Worm (Caenorhabditis elegans): Measurements from ENCODE around the gene Y75B8A.34.

Y75B8A.34 gene

DNA sequence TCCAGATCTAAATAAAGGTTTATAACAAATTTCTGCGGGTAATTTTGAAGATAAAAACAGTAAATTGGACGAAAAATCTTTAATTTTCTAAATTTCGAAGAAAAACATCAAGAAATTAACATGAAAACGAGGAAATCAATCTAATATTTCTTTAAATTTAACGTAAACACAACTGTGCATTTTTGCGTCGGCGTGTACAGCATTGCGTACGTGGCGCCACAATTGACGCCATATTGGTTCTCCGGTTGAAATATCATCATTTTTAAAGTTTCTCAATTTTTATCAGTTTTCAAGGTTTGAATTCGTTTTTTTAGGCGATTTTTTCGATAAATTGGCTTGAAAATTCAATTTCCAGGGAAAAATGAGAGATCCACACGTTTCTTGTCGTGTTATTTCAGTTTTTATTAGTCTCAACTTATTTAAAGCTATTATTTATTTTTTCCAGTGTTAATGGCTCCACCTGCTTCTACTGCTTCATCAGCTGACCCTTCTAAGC is 10.7 kb downstream of the Y75B8A.34 start, which contains the start of gene rpt-6:
TSS of gene rpt-6 (plus strand) at position 446 of the 496 bp plus-strand sequence.
- TF ChIP-seq ztf-11 (tag; optimal IDR thresholded peaks at IDR 0.05) (no peak), mab-5 (tag; optimal IDR thresholded peaks at IDR 0.05) (no peak), sem-2 (GFP tag; optimal IDR thresholded peaks at IDR 0.05) (no peak), nhr-237 (tag; optimal IDR thresholded peaks at IDR 0.05) (no peak), elt-3 (tag; optimal IDR thresholded peaks at IDR 0.05) (no peak), unc-62 (GFP tag; optimal IDR thresholded peaks at IDR 0.05) (no peak), hlh-1 (tag; optimal IDR thresholded peaks at IDR 0.05) (peak; percentile 94), ham-2 (GFP tag; optimal IDR thresholded peaks at IDR 0.05) (no peak), nhr-76 (tag; optimal IDR thresholded peaks at IDR 0.05) (no peak), zip-8 (tag; optimal IDR thresholded peaks at IDR 0.05) (no peak), flh-1 (GFP tag; optimal IDR thresholded peaks at IDR 0.05) (no peak), blmp-1 (tag; optimal IDR thresholded peaks at IDR 0.05) (no peak), unc-39 (tag; optimal IDR thresholded peaks at IDR 0.05) (no peak), ceh-43 (GFP tag; optimal IDR thresholded peaks at IDR 0.05) (no peak), nhr-28 (tag; optimal IDR thresholded peaks at IDR 0.05) (no peak), lin-32 (GFP tag; optimal IDR thresholded peaks at IDR 0.05) (no peak), ces-1 (GFP tag; optimal IDR thresholded peaks at IDR 0.05) (peak; percentile 40), lin-13 (tag; optimal IDR thresholded peaks at IDR 0.05) (peak; percentile 60), ceh-83 (GFP tag; optimal IDR thresholded peaks at IDR 0.05) (no peak), cnd-1 (tag; optimal IDR thresholded peaks at IDR 0.05) (no peak), tbx-8 (GFP tag; optimal IDR thresholded peaks at IDR 0.05) (no peak), ceh-39 (tag; optimal IDR thresholded peaks at IDR 0.05) (no peak), mls-2 (tag; optimal IDR thresholded peaks at IDR 0.05) (no peak), drap-1 (GFP tag; optimal IDR thresholded peaks at IDR 0.05) (no peak), nhr-12 (tag; optimal IDR thresholded peaks at IDR 0.05) (no peak), pha-4 (tag; optimal IDR thresholded peaks at IDR 0.05) (peak; percentile 30), nhr-2 (tag; optimal IDR thresholded peaks at IDR 0.05) (peak; percentile 3), M03D4.4 (tag; optimal IDR thresholded peaks at IDR 0.05) (no peak), bed-3 (GFP tag; optimal IDR thresholded peaks at IDR 0.05) (no peak), unc-120 (tag; optimal IDR thresholded peaks at IDR 0.05; ENCODE audit: poor library complexity, severe bottlenecking) (no peak), elt-1 (tag; optimal IDR thresholded peaks at IDR 0.05; ENCODE audit: borderline replicate concordance, insufficient read depth) (no peak), snpc-4 (tag; optimal IDR thresholded peaks at IDR 0.05) (no peak), mep-1 (tag; optimal IDR thresholded peaks at IDR 0.05) (peak; percentile 26), sptf-1 (tag; optimal IDR thresholded peaks at IDR 0.05) (peak; percentile 4), lsy-2 (tag; optimal IDR thresholded peaks at IDR 0.05) (peak; percentile 44)

DNA sequence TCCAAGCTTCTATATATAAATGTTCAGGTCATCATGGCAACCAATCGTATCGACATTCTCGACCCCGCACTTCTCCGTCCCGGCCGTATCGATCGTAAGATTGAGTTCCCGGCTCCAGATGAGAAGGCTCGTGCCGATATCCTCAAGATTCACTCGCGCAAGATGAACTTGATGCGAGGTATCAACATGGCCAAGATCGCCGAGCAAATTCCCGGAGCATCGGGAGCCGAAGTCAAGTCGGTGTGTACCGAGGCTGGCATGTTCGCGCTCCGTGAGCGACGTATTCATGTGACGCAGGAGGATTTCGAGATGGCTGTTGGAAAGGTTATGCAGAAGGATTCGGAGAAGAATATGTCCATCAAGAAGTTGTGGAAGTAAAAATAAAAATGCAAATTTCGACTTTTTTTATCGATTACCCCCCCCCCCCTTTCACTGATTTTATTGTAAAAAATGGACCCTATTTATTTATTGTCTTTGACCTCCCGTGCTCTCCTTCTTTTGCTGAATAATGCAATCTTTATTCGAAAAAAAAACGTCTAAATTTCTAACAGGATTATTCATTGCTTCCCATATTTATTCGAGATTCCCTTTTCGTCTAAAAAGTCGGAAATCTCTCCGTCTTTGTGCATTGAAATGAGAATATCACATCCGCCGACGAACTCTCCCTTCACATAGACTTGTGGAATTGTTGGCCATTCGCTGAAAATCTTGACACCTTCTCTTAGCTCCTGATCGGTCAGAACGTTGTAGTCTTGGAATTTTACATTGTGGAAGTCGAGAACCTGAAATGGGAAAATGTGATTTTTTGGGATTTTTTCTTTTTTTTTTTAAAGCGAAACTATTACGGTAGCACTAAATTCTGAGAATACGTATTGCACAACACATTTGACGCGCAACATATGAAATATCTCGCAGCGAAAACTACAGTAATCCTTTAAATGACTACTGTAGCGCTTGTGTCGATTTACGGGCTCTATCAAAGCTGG is 13.0 kb downstream of the Y75B8A.34 start:
- TF ChIP-seq cnd-1 (tag; optimal IDR thresholded peaks at IDR 0.05) (no peak), M03D4.4 (tag; optimal IDR thresholded peaks at IDR 0.05) (no peak), nhr-28 (tag; optimal IDR thresholded peaks at IDR 0.05) (no peak), elt-3 (tag; optimal IDR thresholded peaks at IDR 0.05) (no peak), mep-1 (tag; optimal IDR thresholded peaks at IDR 0.05) (no peak), nhr-76 (tag; optimal IDR thresholded peaks at IDR 0.05) (no peak), mab-5 (tag; optimal IDR thresholded peaks at IDR 0.05) (no peak)

DNA sequence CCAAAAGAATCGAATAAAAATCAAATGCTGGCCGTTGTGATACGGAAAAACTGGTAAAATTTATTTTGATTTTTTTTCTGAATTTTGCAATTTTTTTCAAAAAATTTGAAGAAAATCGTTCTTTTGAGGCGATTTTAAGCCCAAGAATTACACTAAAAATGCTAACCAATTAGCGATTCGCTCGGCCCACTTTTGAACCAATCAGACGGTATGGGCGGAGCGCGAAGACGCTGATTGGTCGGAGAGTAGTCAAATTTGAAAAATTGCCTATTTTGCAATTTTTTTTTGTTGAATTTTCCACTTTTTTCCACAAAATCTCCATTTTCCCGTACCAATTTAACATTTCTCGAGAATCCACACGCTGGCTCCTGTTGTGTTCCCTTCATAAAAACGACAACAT is 13.9 kb downstream of the Y75B8A.34 start:
- no peak for TF ChIP-seq bed-3 (GFP tag; optimal IDR thresholded peaks at IDR 0.05)
- TF ChIP-seq ceh-83 (GFP tag; optimal IDR thresholded peaks at IDR 0.05): no peak
- no peak for TF ChIP-seq unc-39 (tag; optimal IDR thresholded peaks at IDR 0.05)
- TF ChIP-seq nhr-76 (tag; optimal IDR thresholded peaks at IDR 0.05): no peak
